Fruit fly (Drosophila melanogaster) whole organism, embryonic: ENCODE data around the gene CG14644.
"Not testable (repeated sequence)": the region's sequence is repeated elsewhere in the genome, so short reads cannot be mapped to it uniquely, and the experiment has no call there.

ENCODE experiments used
- D19A ChIP-seq: fragments of 200-800 bp; optimal IDR thresholded peaks from 3 replicates; lab custom pipeline; 2019; ENCODE audit warnings: missing biosample characterization, mild to moderate bottlenecking, missing genetic modification characterization, moderate library complexity
- aop ChIP-seq: fragments of 200-800 bp; sonication (Bioruptor generic); IDR thresholded peaks from 2 replicates; pipeline ENCODE4 v1.3.6; 2022; ENCODE audit warnings: missing biosample characterization, missing genetic modification characterization
- vfl ChIP-seq: fragments of 200-800 bp; sonication (Bioruptor generic); optimal IDR thresholded peaks from 2 replicates; lab custom pipeline; 2016; ENCODE audit warnings: missing biosample characterization, missing genetic modification characterization

Gene CG14644

DNA sequence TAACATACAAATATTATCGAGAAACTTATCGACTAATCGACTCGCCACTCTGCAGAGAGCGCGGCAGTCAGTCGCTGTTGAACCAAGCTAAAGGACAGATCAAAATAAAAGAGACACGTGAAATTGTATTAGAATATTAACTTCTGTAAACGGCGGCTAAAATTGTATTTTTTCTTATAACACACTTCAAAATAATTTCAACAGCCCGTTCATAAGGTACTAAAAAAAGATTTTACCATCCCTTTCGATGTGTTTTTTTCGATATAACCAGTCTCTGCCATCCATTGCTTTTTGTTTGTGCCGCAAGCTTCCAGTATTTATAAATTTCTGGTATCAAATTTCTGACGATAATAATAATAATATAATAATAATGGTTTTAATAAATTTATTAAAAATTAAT is 41.4 kb downstream of the CG14644 start, which contains the start of gene aux:
TSS of gene aux (plus strand) at position 301 of the 400 bp plus-strand sequence.
- TF ChIP-seq aop (GFP tag; lab: Robert Waterston, UW); vfl (GFP tag; lab: Kevin White, UChicago); D19A: not testable (repeated sequence)
